Worm (Caenorhabditis elegans): ENCODE data around the gene F25G6.9.

F25G6.9 gene

DNA sequence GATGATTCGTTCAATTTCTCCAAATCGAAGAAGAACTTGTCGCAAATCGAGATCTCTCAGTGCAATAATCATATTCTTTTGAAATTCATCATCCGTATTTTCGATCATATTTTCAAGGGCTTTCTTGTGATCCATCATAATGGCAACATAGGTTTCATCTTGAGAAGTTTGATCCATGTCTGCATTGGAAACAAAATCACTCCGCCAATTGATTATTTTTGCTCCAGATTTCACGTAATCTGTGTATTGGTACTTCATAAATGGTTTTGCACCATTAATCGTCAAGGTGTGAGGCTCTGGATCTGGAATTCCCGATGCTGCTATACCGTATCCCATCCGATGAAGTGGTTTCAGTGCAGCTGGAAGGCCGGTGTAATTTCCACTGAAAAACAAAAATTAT lies 53.4 kb downstream of the F25G6.9 start:
- TF ChIP-seq ref-2 (tag; optimal IDR thresholded peaks at IDR 0.05): no peak
- no peak for TF ChIP-seq ceh-45 (GFP tag; IDR thresholded peaks at IDR 0.05)
- TF ChIP-seq ama-1 (optimal IDR thresholded peaks at IDR 0.05): no peak
- TF ChIP-seq elt-2 (tag; optimal IDR thresholded peaks at IDR 0.05): no peak
- TF ChIP-seq pros-1 (tag; optimal IDR thresholded peaks at IDR 0.05): no peak
- no peak for TF ChIP-seq elt-4 (tag; optimal IDR thresholded peaks at IDR 0.05)
- no peak for TF ChIP-seq tbx-7 (tag; optimal IDR thresholded peaks at IDR 0.05)
- no peak for TF ChIP-seq nfya-1 (tag; optimal IDR thresholded peaks at IDR 0.05)
- no peak for TF ChIP-seq fkh-6 (tag; optimal IDR thresholded peaks at IDR 0.05)
